Worm (Caenorhabditis elegans): ENCODE measurements around the gene fbxa-59.

- TF ChIP-seq nhr-77 (tag; optimal IDR thresholded peaks at IDR 0.05) (no peak), saeg-2 (GFP tag; IDR thresholded peaks at IDR 0.05) (no peak)
Observed at ce11 chrIII:955981-956380, 12.7 kb upstream of the fbxa-59 start, which contains the start of gene fbxa-54.

All from whole organism, L4 larva.